Worm (Caenorhabditis elegans) whole organism, L1 larva: Measurements from ENCODE around the gene Y46G5A.8.

Experiments used
- C16A3.4 ChIP-seq: fragments of 150-350 bp; optimal IDR thresholded peaks from 2 replicates; lab custom pipeline; 2014; ENCODE audit warnings: missing biosample characterization, missing genetic modification characterization
- C34B4.2 ChIP-seq: sonication (generic microtip); optimal IDR thresholded peaks from 2 replicates; lab custom pipeline; 2017; ENCODE audit warnings: mild to moderate bottlenecking, missing genetic modification characterization, missing compliant biosample characterization
- alr-1 ChIP-seq: fragments of 200-800 bp; sonication (Bioruptor generic); optimal IDR thresholded peaks from 2 replicates; lab custom pipeline; 2018; ENCODE audit warnings: borderline replicate concordance, mild to moderate bottlenecking, missing genetic modification characterization, missing compliant biosample characterization
- ama-1 ChIP-seq: fragments of 150-350 bp; optimal IDR thresholded peaks from 2 replicates; lab custom pipeline; 2014
- ceh-8 ChIP-seq: fragments of 200-800 bp; sonication (Bioruptor generic); optimal IDR thresholded peaks from 2 replicates; lab custom pipeline; 2018; ENCODE audit warnings: mild to moderate bottlenecking, missing genetic modification characterization, moderate library complexity, missing compliant biosample characterization
- dpl-1 ChIP-seq, 3 experiments: fragments of 150-350 bp in 2 of 3; sonication (generic microtip) in 1 of 3; optimal IDR thresholded peaks; 2 replicates each; lab custom pipeline; 2014 to 2017; ENCODE audit warnings: missing biosample characterization in 3 of 3, missing genetic modification characterization in 3 of 3, missing genetic modification reagents in 3 of 3
- efl-1 ChIP-seq, 4 experiments: fragments of 150-350 bp; optimal IDR thresholded peaks in 3 of 4; peaks in 1 of 4; 1 replicate in 1 of 4; 2 replicates in 3 of 4; lab custom pipeline; 2014; ENCODE audit warnings: missing biosample characterization in 2 of 4, missing genetic modification characterization in 2 of 4, missing genetic modification reagents in 2 of 4
- egl-13 ChIP-seq: sonication (generic microtip); optimal IDR thresholded peaks from 2 replicates; lab custom pipeline; 2016; ENCODE audit warnings: missing genotype, missing genetic modification reagents, missing genetic modification characterization, missing compliant biosample characterization
- fkh-8 ChIP-seq: sonication (generic microtip); optimal IDR thresholded peaks from 2 replicates; lab custom pipeline; 2016; ENCODE audit warnings: mild to moderate bottlenecking, missing genetic modification characterization, missing compliant biosample characterization
- grh-1 ChIP-seq: fragments of 200-800 bp; sonication (Bioruptor generic); IDR thresholded peaks from 2 replicates; pipeline ENCODE4 v1.3.6; 2022; ENCODE audit warnings: missing genetic modification reagents, missing genetic modification characterization, missing compliant biosample characterization
- hlh-17 ChIP-seq: fragments of 200-800 bp; sonication (Bioruptor generic); optimal IDR thresholded peaks from 2 replicates; lab custom pipeline; 2018; ENCODE audit warnings: missing genetic modification characterization, mild to moderate bottlenecking, missing compliant biosample characterization, moderate library complexity, borderline replicate concordance
- hlh-4 ChIP-seq: sonication (generic microtip); optimal IDR thresholded peaks from 2 replicates; lab custom pipeline; 2016; ENCODE audit warnings: mild to moderate bottlenecking, missing genetic modification characterization, missing compliant biosample characterization
- irx-1 ChIP-seq: sonication (generic microtip); optimal IDR thresholded peaks from 2 replicates; lab custom pipeline; 2016; ENCODE audit warnings: missing genetic modification characterization, missing compliant biosample characterization
- lin-14 ChIP-seq: fragments of 200-800 bp; sonication (Bioruptor generic); optimal IDR thresholded peaks from 2 replicates; lab custom pipeline; 2018; ENCODE audit warnings: mild to moderate bottlenecking, missing genetic modification characterization, moderate library complexity, missing compliant biosample characterization
- lir-3 ChIP-seq: sonication (generic microtip); optimal IDR thresholded peaks from 2 replicates; lab custom pipeline; 2016; ENCODE audit warnings: mild to moderate bottlenecking, missing genetic modification characterization, moderate library complexity, missing compliant biosample characterization; ENCODE audit not compliant: poor library complexity
- lsy-2 ChIP-seq, 2 experiments: fragments of 150-350 bp; optimal IDR thresholded peaks; 2 replicates each; lab custom pipeline; 2014; ENCODE audit warnings: missing biosample characterization in 2 of 2, missing genetic modification characterization in 2 of 2
- mef-2 ChIP-seq: fragments of 150-350 bp; optimal IDR thresholded peaks from 2 replicates; lab custom pipeline; 2014; ENCODE audit warnings: missing biosample characterization, missing genetic modification characterization
- mep-1 ChIP-seq: fragments of 150-350 bp; optimal IDR thresholded peaks from 2 replicates; lab custom pipeline; 2014; ENCODE audit warnings: missing biosample characterization, missing genetic modification characterization
- nhr-11 ChIP-seq: fragments of 150-350 bp; optimal IDR thresholded peaks from 2 replicates; lab custom pipeline; 2014; ENCODE audit warnings: missing biosample characterization, missing genetic modification characterization
- nhr-20 ChIP-seq: sonication (generic microtip); optimal IDR thresholded peaks from 2 replicates; lab custom pipeline; 2016; ENCODE audit warnings: mild to moderate bottlenecking, missing genetic modification characterization, missing compliant biosample characterization
- nhr-28 ChIP-seq: fragments of 150-350 bp; optimal IDR thresholded peaks from 2 replicates; lab custom pipeline; 2014; ENCODE audit warnings: missing biosample characterization, missing genetic modification characterization
- nhr-76 ChIP-seq: sonication (generic microtip); optimal IDR thresholded peaks from 2 replicates; lab custom pipeline; 2017; ENCODE audit warnings: missing biosample characterization, missing genetic modification characterization
- nhr-85 ChIP-seq: sonication (generic microtip); peaks from one replicate; lab custom pipeline; 2016; ENCODE audit warnings: missing genetic modification characterization, inconsistent platforms, missing compliant biosample characterization
- snpc-4 ChIP-seq: fragments of 150-350 bp; optimal IDR thresholded peaks from 2 replicates; lab custom pipeline; 2014; ENCODE audit warnings: missing biosample characterization, missing genetic modification characterization
- snu-23 ChIP-seq: sonication (generic microtip); optimal IDR thresholded peaks from 2 replicates; lab custom pipeline; 2016; ENCODE audit warnings: missing genetic modification characterization, missing compliant biosample characterization
- sox-4 ChIP-seq: sonication (generic microtip); optimal IDR thresholded peaks from 2 replicates; lab custom pipeline; 2016; ENCODE audit warnings: missing genetic modification characterization, missing compliant biosample characterization
- sptf-1 ChIP-seq: fragments of 150-350 bp; optimal IDR thresholded peaks from 2 replicates; lab custom pipeline; 2014; ENCODE audit warnings: missing biosample characterization, missing genetic modification characterization
- sup-37 ChIP-seq: fragments of 200-800 bp; sonication (Bioruptor generic); optimal IDR thresholded peaks from 2 replicates; lab custom pipeline; 2018; ENCODE audit warnings: mild to moderate bottlenecking, missing genetic modification characterization, missing compliant biosample characterization
- tbx-2 ChIP-seq: sonication (generic microtip); optimal IDR thresholded peaks from 2 replicates; lab custom pipeline; 2016; ENCODE audit warnings: missing genetic modification characterization, missing compliant biosample characterization
- unc-86 ChIP-seq: sonication (generic microtip); optimal IDR thresholded peaks from 2 replicates; lab custom pipeline; 2016; ENCODE audit warnings: missing genetic modification characterization, missing compliant biosample characterization
- unc-98 ChIP-seq: fragments of 200-800 bp; sonication (Bioruptor generic); IDR thresholded peaks from 2 replicates; pipeline ENCODE4 v1.3.6; 2022; ENCODE audit warnings: missing genetic modification characterization, missing compliant biosample characterization
- ztf-4 ChIP-seq: fragments of 150-350 bp; optimal IDR thresholded peaks from 2 replicates; lab custom pipeline; 2014; ENCODE audit warnings: missing biosample characterization, missing genetic modification characterization

The Y46G5A.8 gene

DNA sequence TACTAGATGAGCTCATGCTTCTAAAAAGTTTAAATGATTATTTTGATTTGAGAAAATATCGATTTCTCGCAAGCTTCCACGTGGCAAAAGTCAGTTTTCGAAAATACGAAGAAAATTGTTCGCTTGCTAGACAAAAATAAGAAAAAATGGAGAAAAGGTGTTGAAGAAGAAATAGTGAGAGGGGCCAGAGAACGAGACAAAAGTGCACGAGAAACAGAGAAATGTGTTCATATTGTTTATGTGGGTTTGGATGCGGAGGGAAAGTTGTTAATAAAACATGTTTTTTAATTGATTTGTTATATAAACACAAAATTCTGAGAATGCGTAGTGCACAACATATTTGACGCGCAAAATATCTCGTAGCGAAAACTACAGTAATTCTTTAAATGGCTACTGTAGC, 29.3 kb downstream of the Y46G5A.8 start, which contains the start of gene Y46G5A.15:
Y46G5A.15 (minus strand) TSS at position 26 of the 400 bp plus-strand sequence.
- no peak for TF ChIP-seq sptf-1 (tag; lab: Kevin White, UChicago)
- no peak for TF ChIP-seq efl-1 (optimal IDR thresholded peaks at IDR 0.05; lab: Kevin White, UChicago)
- peak in 1 of 2 experiments; percentile 30 for TF ChIP-seq efl-1 (GFP tag; optimal IDR thresholded peaks at IDR 0.05 in 1 of 2; lab: Kevin White, UChicago)
- no peak for TF ChIP-seq mep-1

DNA sequence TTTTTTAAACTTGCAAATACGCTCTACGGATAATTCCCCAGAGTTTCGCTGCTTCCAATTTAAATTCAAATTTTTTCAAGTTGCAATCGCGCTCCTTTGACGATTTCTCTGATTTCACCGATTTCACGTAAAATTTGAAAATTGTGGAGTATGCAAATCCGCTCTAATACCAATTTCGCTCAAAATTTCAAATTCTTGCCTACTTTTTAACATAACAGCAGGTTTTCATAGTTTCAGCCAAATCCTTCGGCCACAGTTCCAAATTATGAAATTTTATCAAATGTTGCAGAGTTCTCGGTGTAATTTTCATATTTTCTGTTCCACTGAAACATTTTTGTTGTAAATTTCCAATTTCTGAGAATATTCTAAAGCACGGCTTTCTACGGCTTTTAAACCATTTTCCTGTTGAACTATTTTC, 31.7 kb downstream of the Y46G5A.8 start, which contains the start of gene alkb-7:
alkb-7 (minus strand) TSS at position 323 of the 418 bp plus-strand sequence.
- TF ChIP-seq nhr-11 (no peak), lsy-2 (tag; optimal IDR thresholded peaks at IDR 0.05; lab: Kevin White, UChicago) (no peak), efl-1 (optimal IDR thresholded peaks at IDR 0.05; lab: Kevin White, UChicago) (no peak), efl-1 (GFP tag; optimal IDR thresholded peaks at IDR 0.05 in 1 of 2; lab: Kevin White, UChicago) (peak in 1 of 2 experiments; percentile 70), snpc-4 (no peak), ztf-4 (tag; lab: Kevin White, UChicago) (peak; percentile 2), sup-37 (peak; percentile 9)

ce11 chrII:12789497-12789896, 33.4 kb downstream of the Y46G5A.8 start:
- TF ChIP-seq alr-1 (tag; lab: Kevin White, UChicago) = no peak
- TF ChIP-seq ceh-8 (GFP tag; lab: Kevin White, UChicago) = no peak
- no peak for TF ChIP-seq sox-4 (tag; lab: Kevin White, UChicago)
- TF ChIP-seq hlh-17 (GFP tag; lab: Kevin White, UChicago) = no peak
- no peak for TF ChIP-seq lir-3 (tag; lab: Kevin White, UChicago)
- no peak for TF ChIP-seq hlh-4 (tag; lab: Kevin White, UChicago)
- TF ChIP-seq nhr-85 = no peak
- no peak for TF ChIP-seq nhr-76 (tag; lab: Kevin White, UChicago)
- TF ChIP-seq lsy-2 (tag; optimal IDR thresholded peaks at IDR 0.05; lab: Kevin White, UChicago) = no peak
- no peak for TF ChIP-seq irx-1 (tag; lab: Kevin White, UChicago)
- no peak for TF ChIP-seq nhr-11
- TF ChIP-seq ztf-4 (tag; lab: Kevin White, UChicago) = no peak
- TF ChIP-seq nhr-20 (tag; lab: Kevin White, UChicago) = no peak
- no peak for TF ChIP-seq unc-98 (GFP tag; lab: Robert Waterston, UW)
- no peak for TF ChIP-seq fkh-8
- no peak for TF ChIP-seq snu-23
- TF ChIP-seq ama-1 (lab: Kevin White, UChicago) = no peak

DNA sequence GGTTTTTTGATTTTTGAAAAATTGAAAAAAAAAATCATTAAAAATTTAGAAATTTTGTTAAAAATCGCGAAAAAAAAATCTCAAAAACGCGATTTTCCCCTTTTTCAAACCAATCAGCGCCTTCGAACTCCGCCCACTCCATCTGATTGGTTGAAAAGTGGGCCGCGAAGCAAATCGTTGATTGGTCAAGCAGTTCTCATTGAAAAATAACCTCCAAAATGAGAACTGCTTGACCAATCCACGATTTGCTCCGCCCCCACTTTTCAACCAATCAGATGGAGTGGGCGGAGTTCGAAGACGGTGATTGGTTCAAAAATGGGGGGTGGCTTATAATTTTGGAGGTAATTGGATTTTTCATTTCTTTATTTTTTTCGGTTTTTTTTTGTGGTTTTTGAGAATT, 34.3 kb downstream of the Y46G5A.8 start:
- TF ChIP-seq tbx-2 (tag; lab: Kevin White, UChicago) (no peak), nhr-85 (no peak), fkh-8 (no peak), grh-1 (GFP tag; lab: Robert Waterston, UW) (no peak), lin-14 (GFP tag; lab: Kevin White, UChicago) (no peak), nhr-28 (tag; lab: Kevin White, UChicago) (no peak), dpl-1 (GFP tag; optimal IDR thresholded peaks at IDR 0.05; lab: Kevin White, UChicago) (no peak), egl-13 (tag; lab: Kevin White, UChicago) (no peak), C16A3.4 (no peak), hlh-17 (GFP tag; lab: Kevin White, UChicago) (no peak), nhr-11 (no peak), unc-86 (no peak), C34B4.2 (tag; lab: Kevin White, UChicago) (no peak), mef-2 (tag; lab: Kevin White, UChicago) (no peak)

DNA sequence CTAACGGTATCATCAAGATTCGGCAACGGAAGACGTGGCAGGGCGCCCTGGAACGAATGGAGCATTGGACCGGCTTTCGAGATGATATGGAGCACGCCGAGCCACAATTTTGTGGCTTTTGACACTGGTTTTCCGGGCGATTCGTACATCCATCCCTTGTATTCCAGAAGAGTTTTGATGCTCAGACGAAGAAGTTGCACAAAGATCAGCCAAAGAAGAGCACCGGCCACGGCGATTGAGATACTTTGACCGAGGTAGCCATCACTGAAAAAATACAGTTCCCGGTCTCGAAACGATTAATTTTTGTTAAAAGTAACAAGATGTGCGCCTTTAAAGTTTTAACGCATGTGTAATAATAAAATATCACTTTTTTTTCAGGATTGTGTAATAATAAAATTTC, 39.0 kb downstream of the Y46G5A.8 start:
- no peak for TF ChIP-seq unc-98 (GFP tag; lab: Robert Waterston, UW)
- no peak for TF ChIP-seq efl-1 (optimal IDR thresholded peaks at IDR 0.05; lab: Kevin White, UChicago)
- TF ChIP-seq efl-1 (GFP tag; optimal IDR thresholded peaks at IDR 0.05 in 1 of 2; lab: Kevin White, UChicago) = peak in 1 of 2 experiments; percentile 7
